Fruit fly (Drosophila melanogaster): ENCODE results near the gene TTLL1B.

Gene TTLL1B

DNA sequence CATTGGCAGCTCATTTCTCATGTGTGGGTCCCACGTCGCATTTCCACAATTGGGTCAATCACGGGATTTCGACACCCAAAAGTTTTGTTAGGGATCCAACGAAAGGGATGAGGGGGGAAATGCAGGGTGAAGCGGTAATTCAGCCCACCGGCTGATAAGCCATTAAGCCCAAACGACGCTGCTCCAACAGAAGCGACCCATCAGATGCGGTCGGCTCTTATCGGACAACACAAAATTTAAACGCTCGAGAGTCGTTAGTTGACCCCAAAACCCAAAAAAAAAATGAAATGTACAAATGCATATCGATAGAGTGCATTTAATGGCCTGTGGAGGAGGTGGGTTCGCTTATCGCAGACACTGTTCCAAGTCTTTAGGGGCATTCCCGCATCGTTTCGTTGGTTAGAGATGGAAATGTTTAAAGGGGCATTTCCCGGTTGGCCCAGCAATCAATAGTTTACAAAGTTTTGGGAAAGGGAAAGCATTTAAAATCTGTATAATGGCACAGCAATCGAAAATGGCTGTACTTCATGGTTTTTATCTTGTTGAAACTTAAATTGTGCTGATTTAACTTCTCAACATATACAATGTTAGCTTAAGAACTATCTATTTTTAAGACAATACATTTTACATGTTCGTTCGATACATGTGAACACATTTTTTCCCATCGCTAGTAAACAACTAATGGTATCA, 41.2 kb upstream of the TTLL1B start (continued):
- peak; percentile 62 for TF ChIP-seq Med (GFP tag)
- TF ChIP-seq E2f2 (GFP tag; IDR thresholded peaks at IDR 0.05) = no peak
- TF ChIP-seq Dbx (GFP tag; IDR thresholded peaks at IDR 0.05) = no peak
- no peak for TF ChIP-seq CG17186 (GFP tag; optimal IDR thresholded peaks at IDR 0.05)
- no peak for TF ChIP-seq CG4707 (GFP tag; optimal IDR thresholded peaks at IDR 0.05)
- TF ChIP-seq Deaf1 (tag; optimal IDR thresholded peaks at IDR 0.05) = no peak
- no peak for TF ChIP-seq ham (GFP tag; IDR thresholded peaks at IDR 0.05)
- no peak for TF ChIP-seq ttk (GFP tag; IDR thresholded peaks at IDR 0.05)
- TF ChIP-seq CG2712 (tag; optimal IDR thresholded peaks at IDR 0.05) = peak; percentile 47
- peak in 1 of 2 experiments; percentile 74 for TF ChIP-seq Hr78 (GFP tag; optimal IDR thresholded peaks at IDR 0.05)
- TF ChIP-seq CG6175 (GFP tag; IDR thresholded peaks at IDR 0.05) = no peak
- no peak for TF ChIP-seq C15 (GFP tag; IDR thresholded peaks at IDR 0.05)
- TF ChIP-seq Antp (GFP tag; optimal IDR thresholded peaks at IDR 0.05) = no peak
- TF ChIP-seq gce (GFP tag; IDR thresholded peaks at IDR 0.05) = 0 out of 3 replicates have a peak, but pooled peaks have one; percentile 9
- TF ChIP-seq Oli (tag; optimal IDR thresholded peaks at IDR 0.05) = peak; percentile 21
- TF ChIP-seq pita (GFP tag; optimal IDR thresholded peaks at IDR 0.05) = no peak
- peak; percentile 33 for TF ChIP-seq D19A (tag; optimal IDR thresholded peaks at IDR 0.05)
- no peak for TF ChIP-seq Dek (tag; optimal IDR thresholded peaks at IDR 0.05)
- TF ChIP-seq toy (GFP tag; IDR thresholded peaks at IDR 0.05) = no peak
- no peak for TF ChIP-seq nau (GFP tag; optimal IDR thresholded peaks at IDR 0.05)
- TF ChIP-seq fd96Cb (tag; optimal IDR thresholded peaks at IDR 0.05) = peak; percentile 32
- no peak for TF ChIP-seq CG32767 (GFP tag; IDR thresholded peaks at IDR 0.05)
- no peak for TF ChIP-seq usp (GFP tag; optimal IDR thresholded peaks at IDR 0.05)
- no peak for TF ChIP-seq CG17361 (GFP tag; IDR thresholded peaks at IDR 0.05)
- TF ChIP-seq Dfd (GFP tag; optimal IDR thresholded peaks at IDR 0.05) = no peak
- TF ChIP-seq CG6854 (GFP tag; optimal IDR thresholded peaks at IDR 0.05) = no peak
- TF ChIP-seq CG31441 (GFP tag; IDR thresholded peaks at IDR 0.05) = no peak
- TF ChIP-seq CG8944 (GFP tag; optimal IDR thresholded peaks at IDR 0.05) = no peak
- TF ChIP-seq phol (tag; optimal IDR thresholded peaks at IDR 0.05) = peak; percentile 55
- no peak for TF ChIP-seq CG2120 (GFP tag; optimal IDR thresholded peaks at IDR 0.05)
- no peak for TF ChIP-seq CG9437 (GFP tag; optimal IDR thresholded peaks at IDR 0.05)
- peak; percentile 14 for TF ChIP-seq CoRest (tag; optimal IDR thresholded peaks at IDR 0.05)
- TF ChIP-seq CG11085 (GFP tag; IDR thresholded peaks at IDR 0.05) = no peak
- TF ChIP-seq CG11093 (GFP tag; IDR thresholded peaks at IDR 0.05) = no peak

DNA sequence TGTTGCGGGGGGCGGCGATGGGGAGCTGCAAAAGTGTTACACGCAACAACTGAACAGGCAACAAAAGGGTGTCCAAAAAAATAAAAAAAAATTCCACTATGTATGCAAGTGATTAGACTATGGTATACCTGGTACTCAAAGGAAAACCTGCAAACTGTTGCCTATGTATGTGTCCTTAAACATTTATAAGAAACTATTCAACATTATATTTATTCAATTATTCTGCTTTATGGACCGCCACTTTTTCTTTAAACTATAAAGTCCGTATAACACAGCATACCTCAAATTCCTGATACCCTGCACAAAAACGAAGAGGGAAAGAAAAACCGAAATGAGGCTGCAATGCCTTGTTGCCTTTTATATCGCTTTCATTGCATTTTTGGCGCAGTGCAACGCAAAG, 40.4 kb upstream of the TTLL1B start:
- no peak for TF ChIP-seq pan (optimal IDR thresholded peaks at IDR 0.05)
- TF ChIP-seq pan (GFP tag; optimal IDR thresholded peaks at IDR 0.05 in 1 of 2, IDR thresholded peaks at IDR 0.05 in 1 of 2) = peak in 1 of 2 experiments; percentile 61
- peak; percentile 38 for TF ChIP-seq CG10654 (GFP tag; optimal IDR thresholded peaks at IDR 0.05)
- TF ChIP-seq CG3163 (GFP tag; optimal IDR thresholded peaks at IDR 0.05) = no peak
- TF ChIP-seq ssp (GFP tag; IDR thresholded peaks at IDR 0.05) = peak; percentile 66
- TF ChIP-seq CG2712 (tag; optimal IDR thresholded peaks at IDR 0.05) = peak; percentile 79
- TF ChIP-seq CG3995 (GFP tag; optimal IDR thresholded peaks at IDR 0.05) = no peak
- TF ChIP-seq nmo (GFP tag; optimal IDR thresholded peaks at IDR 0.05) = peak; percentile 53
- no peak for TF ChIP-seq GATAe (GFP tag; conservative IDR thresholded peaks at IDR 0.05)
- TF ChIP-seq chn (GFP tag; optimal IDR thresholded peaks at IDR 0.05) = peak; percentile 57
- TF ChIP-seq D19A (tag; optimal IDR thresholded peaks at IDR 0.05) = peak; percentile 62
- peak; percentile 73 for TF ChIP-seq ttk (GFP tag; IDR thresholded peaks at IDR 0.05)
- no peak for TF ChIP-seq Hr39 (optimal IDR thresholded peaks at IDR 0.05)
- TF ChIP-seq Dip2 (GFP tag; IDR thresholded peaks at IDR 0.05) = no peak
- peak; percentile 65; the same call in 2 of the 3 replicates for TF ChIP-seq dysf (GFP tag; IDR thresholded peaks at IDR 0.05)
- no peak for TF ChIP-seq NC2β (GFP tag; optimal IDR thresholded peaks at IDR 0.05)
- TF ChIP-seq CG6689 (GFP tag; IDR thresholded peaks at IDR 0.05) = peak; percentile 86
- TF ChIP-seq emc (GFP tag; optimal IDR thresholded peaks at IDR 0.05) = no peak
- TF ChIP-seq CG10959 (GFP tag; IDR thresholded peaks at IDR 0.05) = peak; percentile 73
- peak; percentile 44; the same call in 1 of the 2 replicates for TF ChIP-seq esg (GFP tag; conservative IDR thresholded peaks at IDR 0.05)
- peak; percentile 87 for TF ChIP-seq Ets65A (GFP tag)
- TF ChIP-seq CG11560 (tag; IDR thresholded peaks at IDR 0.05) = 0 out of 3 replicates have a peak, but pooled peaks have one; percentile 24

All from whole organism, embryonic.